Worm (Caenorhabditis elegans): ENCODE results near the gene clc-22.
A peak's percentile ranks its signal among the peaks of the same experiment; 100 is the strongest.

Gene clc-22

ce11 chrII:4002134-4002533 is 6.3 kb upstream of the clc-22 start:
- TF ChIP-seq lin-11 (tag; optimal IDR thresholded peaks at IDR 0.05) (no peak), nfya-1 (tag; optimal IDR thresholded peaks at IDR 0.05) (peak; percentile 14), ceh-2 (tag; optimal IDR thresholded peaks at IDR 0.05) (no peak), mec-3 (tag; optimal IDR thresholded peaks at IDR 0.05; ENCODE audit: borderline replicate concordance) (no peak), ceh-31 (tag; optimal IDR thresholded peaks at IDR 0.05) (no peak), C08G9.2 (tag; optimal IDR thresholded peaks at IDR 0.05) (no peak), T23F11.4 (GFP tag; optimal IDR thresholded peaks at IDR 0.05) (no peak)

ce11 chrII:4000430-4000829 is 4.6 kb upstream of the clc-22 start:
- TF ChIP-seq ceh-31 (tag; optimal IDR thresholded peaks at IDR 0.05), result no peak
- no peak for TF ChIP-seq npax-4 (tag; optimal IDR thresholded peaks at IDR 0.05)
- no peak for TF ChIP-seq ceh-22 (tag; optimal IDR thresholded peaks at IDR 0.05)
- TF ChIP-seq unc-86 (tag; optimal IDR thresholded peaks at IDR 0.05), result no peak
- no peak for TF ChIP-seq tbx-7 (tag; optimal IDR thresholded peaks at IDR 0.05)
- TF ChIP-seq fax-1 (tag; optimal IDR thresholded peaks at IDR 0.05), result no peak
- no peak for TF ChIP-seq sox-4 (tag; optimal IDR thresholded peaks at IDR 0.05)
- no peak for TF ChIP-seq dmd-4 (tag; optimal IDR thresholded peaks at IDR 0.05; ENCODE audit: borderline replicate concordance)
- no peak for TF ChIP-seq fkh-10 (GFP tag; optimal IDR thresholded peaks at IDR 0.05)
- TF ChIP-seq hlh-13 (GFP tag; optimal IDR thresholded peaks at IDR 0.05), result no peak
- no peak for TF ChIP-seq che-1 (tag; optimal IDR thresholded peaks at IDR 0.05)
- TF ChIP-seq F13H6.1 (tag; optimal IDR thresholded peaks at IDR 0.05), result no peak
- TF ChIP-seq T23F11.4 (GFP tag; optimal IDR thresholded peaks at IDR 0.05), result no peak
- TF ChIP-seq pag-3 (tag; optimal IDR thresholded peaks at IDR 0.05; ENCODE audit: borderline replicate concordance), result no peak
- no peak for TF ChIP-seq pha-4 (tag; optimal IDR thresholded peaks at IDR 0.05)
- no peak for TF ChIP-seq C38D4.7 (GFP tag; optimal IDR thresholded peaks at IDR 0.05)
- TF ChIP-seq ceh-14 (tag; optimal IDR thresholded peaks at IDR 0.05), result no peak

ce11 chrII:3999537-3999936 is 3.7 kb upstream of the clc-22 start:
- peak; percentile 43 for TF ChIP-seq fkh-10 (GFP tag; optimal IDR thresholded peaks at IDR 0.05)
- TF ChIP-seq ceh-31 (tag; optimal IDR thresholded peaks at IDR 0.05), result peak; percentile 71
- TF ChIP-seq dve-1 (tag; optimal IDR thresholded peaks at IDR 0.05), result no peak
- peak; percentile 66 for TF ChIP-seq ref-2 (tag; optimal IDR thresholded peaks at IDR 0.05)
- TF ChIP-seq unc-42 (tag; optimal IDR thresholded peaks at IDR 0.05), result peak; percentile 94
- peak; percentile 24 for TF ChIP-seq sdc-2 (tag; optimal IDR thresholded peaks at IDR 0.05)
- TF ChIP-seq unc-86 (tag; optimal IDR thresholded peaks at IDR 0.05), result no peak
- TF ChIP-seq dmd-4 (tag; optimal IDR thresholded peaks at IDR 0.05; ENCODE audit: borderline replicate concordance), result no peak
- TF ChIP-seq C08G9.2 (tag; optimal IDR thresholded peaks at IDR 0.05), result peak; percentile 35
- TF ChIP-seq ceh-19 (GFP tag; optimal IDR thresholded peaks at IDR 0.05), result peak; percentile 27
- TF ChIP-seq ceh-34 (tag; optimal IDR thresholded peaks at IDR 0.05), result peak; percentile 66
- TF ChIP-seq ceh-48 (tag; optimal IDR thresholded peaks at IDR 0.05), result peak; percentile 18
- peak; percentile 38 for TF ChIP-seq ceh-14 (tag; optimal IDR thresholded peaks at IDR 0.05)
- peak; percentile 28 for TF ChIP-seq nfya-1 (tag; optimal IDR thresholded peaks at IDR 0.05)
- TF ChIP-seq tbx-2 (tag; optimal IDR thresholded peaks at IDR 0.05), result peak; percentile 59
- TF ChIP-seq ceh-6 (GFP tag; optimal IDR thresholded peaks at IDR 0.05), result peak; percentile 7
- TF ChIP-seq hlh-30 (tag; optimal IDR thresholded peaks at IDR 0.05; ENCODE audit: insufficient read depth), result no peak

ce11 chrII:3992660-3993245 is 3.1 kb downstream of the clc-22 start, which contains the start of gene Y14H12A.1:
TSS of gene Y14H12A.1 (plus strand) at chrII:3993195.
- TF ChIP-seq hlh-6 (tag; optimal IDR thresholded peaks at IDR 0.05) (no peak), pqm-1 (tag; optimal IDR thresholded peaks at IDR 0.05) (no peak), ceh-9 (tag; optimal IDR thresholded peaks at IDR 0.05) (no peak), lim-6 (tag; optimal IDR thresholded peaks at IDR 0.05) (no peak), odd-2 (tag; optimal IDR thresholded peaks at IDR 0.05) (no peak), unc-42 (tag; optimal IDR thresholded peaks at IDR 0.05) (no peak), ceh-30 (tag; optimal IDR thresholded peaks at IDR 0.05) (no peak), unc-55 (GFP tag; optimal IDR thresholded peaks at IDR 0.05) (no peak), K09A11.1 (tag; optimal IDR thresholded peaks at IDR 0.05; ENCODE audit: insufficient read depth) (no peak), sdc-2 (tag; optimal IDR thresholded peaks at IDR 0.05) (no peak), fax-1 (tag; optimal IDR thresholded peaks at IDR 0.05) (no peak), eyg-1 (tag; optimal IDR thresholded peaks at IDR 0.05) (no peak), nhr-232 (tag; optimal IDR thresholded peaks at IDR 0.05) (no peak), syd-9 (tag; optimal IDR thresholded peaks at IDR 0.05) (no peak), nhr-11 (tag; optimal IDR thresholded peaks at IDR 0.05) (no peak), gmeb-2 (tag; optimal IDR thresholded peaks at IDR 0.05) (no peak), pha-2 (tag; optimal IDR thresholded peaks at IDR 0.05) (no peak), ceh-22 (tag; optimal IDR thresholded peaks at IDR 0.05) (no peak)
